Fruit fly (Drosophila melanogaster) whole organism, prepupa: ENCODE data around the gene tmod.

Experiments
- Blimp-1 ChIP-seq: fragments of 200-800 bp; sonication (Bioruptor generic); optimal IDR thresholded peaks from 3 replicates; lab custom pipeline; 2017; ENCODE audit warnings: missing biosample characterization, missing genetic modification characterization, mild to moderate bottlenecking, moderate library complexity, missing genetic modification reagents
- CG16779 ChIP-seq: fragments of 200-800 bp; sonication (Bioruptor generic); optimal IDR thresholded peaks from 3 replicates; lab custom pipeline; 2017; ENCODE audit warnings: missing biosample characterization, mild to moderate bottlenecking, missing genetic modification characterization
- CG31627 ChIP-seq: fragments of 200-800 bp; sonication (Bioruptor generic); optimal IDR thresholded peaks from 3 replicates; lab custom pipeline; 2016; ENCODE audit warnings: missing biosample characterization, missing genetic modification characterization
- CG4318 ChIP-seq: fragments of 200-800 bp; sonication (Bioruptor generic); optimal IDR thresholded peaks from 3 replicates; lab custom pipeline; 2017; ENCODE audit warnings: missing biosample characterization, mild to moderate bottlenecking, missing genetic modification characterization
- CG6808 ChIP-seq: fragments of 200-800 bp; sonication (Bioruptor generic); optimal IDR thresholded peaks from 3 replicates; lab custom pipeline; 2017; ENCODE audit warnings: missing biosample characterization, missing genetic modification characterization, mild to moderate bottlenecking, moderate library complexity, missing genetic modification reagents
- CG6854 ChIP-seq: fragments of 200-800 bp; sonication (Bioruptor generic); optimal IDR thresholded peaks from 2 replicates; lab custom pipeline; 2017; ENCODE audit warnings: missing biosample characterization, mild to moderate bottlenecking, missing genetic modification characterization
- Gug ChIP-seq: fragments of 200-800 bp; sonication (Bioruptor generic); IDR thresholded peaks from 2 replicates; pipeline ENCODE4 v1.3.6; 2022; ENCODE audit warnings: missing biosample characterization, missing genetic modification characterization
- Hr39 ChIP-seq: fragments of 200-800 bp; sonication (Bioruptor generic); optimal IDR thresholded peaks from 2 replicates; lab custom pipeline; 2016; ENCODE audit warnings: missing biosample characterization, missing genetic modification characterization
- Lpt ChIP-seq: fragments of 200-800 bp; sonication (Bioruptor generic); optimal IDR thresholded peaks from 3 replicates; lab custom pipeline; 2016; ENCODE audit warnings: missing biosample characterization, missing genetic modification characterization
- OdsH ChIP-seq: fragments of 200-800 bp; sonication (Bioruptor generic); optimal IDR thresholded peaks from 3 replicates; lab custom pipeline; 2016; ENCODE audit warnings: missing biosample characterization, missing genetic modification characterization
- Smox ChIP-seq: fragments of 200-800 bp; sonication (Bioruptor generic); optimal IDR thresholded peaks from 3 replicates; lab custom pipeline; 2016; ENCODE audit warnings: missing biosample characterization, missing genetic modification characterization
- dac ChIP-seq: fragments of 200-800 bp; sonication (Bioruptor generic); optimal IDR thresholded peaks from 2 replicates; lab custom pipeline; 2017; ENCODE audit warnings: missing biosample characterization, mild to moderate bottlenecking, missing genetic modification characterization
- salr ChIP-seq, 2 experiments: fragments of 200-800 bp; sonication (Bioruptor generic); optimal IDR thresholded peaks; 3 replicates each; lab custom pipeline; 2016 to 2018; ENCODE audit warnings: missing biosample characterization in 2 of 2, missing genetic modification characterization in 2 of 2, mild to moderate bottlenecking in 1 of 2
- vri ChIP-seq: fragments of 200-800 bp; sonication (Bioruptor generic); optimal IDR thresholded peaks from 3 replicates; lab custom pipeline; 2016; ENCODE audit warnings: missing biosample characterization, mild to moderate bottlenecking, missing genetic modification characterization

dm6 chr3R:30501174-30501573, 31.2 kb upstream of the tmod start:
- TF ChIP-seq Gug (GFP tag; lab: Robert Waterston, UW): peak; percentile 53; the same call in 1 of the 2 replicates
- TF ChIP-seq CG16779 (tag; lab: Kevin White, UChicago): peak; percentile 21
- TF ChIP-seq salr (GFP tag; optimal IDR thresholded peaks at IDR 0.05; lab: Kevin White, UChicago): peak; percentile 1 to 41
- peak; percentile 66 for TF ChIP-seq OdsH (GFP tag; lab: Kevin White, UChicago)
- peak; percentile 88 for TF ChIP-seq Hr39
- no peak for TF ChIP-seq vri (GFP tag; lab: Kevin White, UChicago)
- peak; percentile 43 for TF ChIP-seq CG6808 (GFP tag; lab: Kevin White, UChicago)
- peak; percentile 52 for TF ChIP-seq CG4318 (GFP tag; lab: Kevin White, UChicago)
- TF ChIP-seq Lpt (GFP tag; lab: Kevin White, UChicago): no peak
- no peak for TF ChIP-seq CG6854 (GFP tag; lab: Kevin White, UChicago)
- TF ChIP-seq dac (GFP tag; lab: Kevin White, UChicago): no peak
- TF ChIP-seq Smox: peak; percentile 62
- TF ChIP-seq CG31627 (GFP tag; lab: Kevin White, UChicago): peak; percentile 83
- peak; percentile 30 for TF ChIP-seq Blimp-1 (GFP tag; lab: Kevin White, UChicago)
